Worm (Caenorhabditis elegans) whole organism, L4 larva: ENCODE data around the gene hif-1.

ENCODE experiments used
- D1046.2 ChIP-seq: fragments of 200-800 bp; sonication (Bioruptor generic); IDR thresholded peaks from 2 replicates; pipeline ENCODE4 v1.3.6; 2022; ENCODE audit warnings: missing genetic modification characterization, missing compliant biosample characterization
- F26F4.8 ChIP-seq: fragments of 200-800 bp; sonication (Bioruptor generic); conservative IDR thresholded peaks from 2 replicates; pipeline ENCODE4 v1.3.6; 2022; ENCODE audit warnings: missing genetic modification characterization, missing compliant biosample characterization
- F37D6.2 ChIP-seq: sonication (generic microtip); optimal IDR thresholded peaks from 2 replicates; lab custom pipeline; 2016; ENCODE audit warnings: mild to moderate bottlenecking, missing genetic modification characterization, missing compliant biosample characterization
- R02D3.7 ChIP-seq: fragments of 150-350 bp; sonication (generic microtip); optimal IDR thresholded peaks from 3 replicates; lab custom pipeline; 2014; ENCODE audit warnings: missing biosample characterization, missing genetic modification characterization
- T20F7.1 ChIP-seq: fragments of 200-800 bp; sonication (Bioruptor generic); optimal IDR thresholded peaks from 2 replicates; lab custom pipeline; 2018; ENCODE audit warnings: mild to moderate bottlenecking, missing genetic modification characterization, missing compliant biosample characterization
- Y105C5A.15 ChIP-seq: fragments of 200-800 bp; sonication (Bioruptor generic); IDR thresholded peaks from 2 replicates; pipeline ENCODE4 v1.3.6; 2022; ENCODE audit warnings: missing genetic modification characterization, missing compliant biosample characterization
- Y48G9A.11 ChIP-seq: fragments of 200-800 bp; sonication (Bioruptor generic); IDR thresholded peaks from 2 replicates; pipeline ENCODE4 v1.3.6; 2022; ENCODE audit warnings: missing genetic modification reagents, missing genetic modification characterization, missing compliant biosample characterization
- ZK546.5 ChIP-seq, 2 experiments: sonication (generic microtip); optimal IDR thresholded peaks; 2 replicates each; lab custom pipeline; 2017; ENCODE audit warnings: missing biosample characterization in 2 of 2, missing genetic modification characterization in 2 of 2
- ceh-20 ChIP-seq: fragments of 200-800 bp; sonication (Bioruptor generic); IDR thresholded peaks from 2 replicates; pipeline ENCODE4 v1.3.6; 2022; ENCODE audit warnings: missing genetic modification reagents, missing genetic modification characterization, missing compliant biosample characterization
- ceh-32 ChIP-seq: sonication (generic microtip); optimal IDR thresholded peaks from 2 replicates; lab custom pipeline; 2016; ENCODE audit warnings: mild to moderate bottlenecking, missing genetic modification characterization, missing compliant biosample characterization; ENCODE audit not compliant: poor library complexity
- ceh-82 ChIP-seq: sonication (generic microtip); optimal IDR thresholded peaks from 2 replicates; lab custom pipeline; 2017; ENCODE audit warnings: missing biosample characterization, missing genetic modification characterization
- cey-2 ChIP-seq: sonication (generic microtip); optimal IDR thresholded peaks from 3 replicates; lab custom pipeline; 2017; ENCODE audit warnings: missing genetic modification characterization, mild to moderate bottlenecking, missing compliant biosample characterization, antibody characterized with exemption, borderline replicate concordance; ENCODE audit not compliant: insufficient read depth
- ctbp-1 ChIP-seq: fragments of 200-800 bp; sonication (Bioruptor generic); IDR thresholded peaks from 2 replicates; pipeline ENCODE4 v1.3.6; 2022; ENCODE audit warnings: missing genetic modification reagents, missing genetic modification characterization, missing compliant biosample characterization
- daf-16 ChIP-seq, 3 experiments: sonication (generic microtip); optimal IDR thresholded peaks; 2 replicates each; lab custom pipeline; 2016 to 2017; ENCODE audit warnings: missing genetic modification characterization in 3 of 3, missing genetic modification reagents in 3 of 3, mild to moderate bottlenecking in 2 of 3, missing compliant biosample characterization in 2 of 3, missing biosample characterization in 1 of 3, moderate library complexity in 1 of 3
- daf-8 ChIP-seq: fragments of 200-800 bp; sonication (Bioruptor generic); IDR thresholded peaks from 2 replicates; pipeline ENCODE4 v1.3.6; 2022; ENCODE audit warnings: missing genetic modification characterization, missing compliant biosample characterization
- dmd-8 ChIP-seq: fragments of 200-800 bp; sonication (Bioruptor generic); IDR thresholded peaks from 2 replicates; pipeline ENCODE4 v1.3.6; 2022; ENCODE audit warnings: missing genetic modification characterization, missing compliant biosample characterization
- duxl-1 ChIP-seq: sonication (generic microtip); optimal IDR thresholded peaks from 2 replicates; lab custom pipeline; 2016; ENCODE audit warnings: mild to moderate bottlenecking, missing genetic modification characterization, moderate library complexity, missing compliant biosample characterization; ENCODE audit not compliant: poor library complexity
- egl-27 ChIP-seq: sonication (generic microtip); optimal IDR thresholded peaks from 3 replicates; lab custom pipeline; 2017; ENCODE audit warnings: missing biosample characterization, missing genetic modification reagents, missing genetic modification characterization
- egl-43 ChIP-seq: fragments of 200-800 bp; sonication (Bioruptor generic); IDR thresholded peaks from 2 replicates; pipeline ENCODE4 v1.3.6; 2022; ENCODE audit warnings: missing genetic modification reagents, missing genetic modification characterization, missing compliant biosample characterization
- fkh-10 ChIP-seq: fragments of 150-350 bp; optimal IDR thresholded peaks from 2 replicates; lab custom pipeline; 2014; ENCODE audit warnings: missing biosample characterization, missing genetic modification reagents, missing genetic modification characterization
- fos-1 ChIP-seq: fragments of 150-350 bp; optimal IDR thresholded peaks from 2 replicates; lab custom pipeline; 2014; ENCODE audit warnings: missing biosample characterization, missing genetic modification characterization
- gei-8 ChIP-seq: fragments of 200-800 bp; sonication (Bioruptor generic); optimal IDR thresholded peaks from 2 replicates; lab custom pipeline; 2018; ENCODE audit warnings: mild to moderate bottlenecking, missing genetic modification characterization, missing compliant biosample characterization
- hlh-11 ChIP-seq: fragments of 200-800 bp; sonication (Bioruptor generic); optimal IDR thresholded peaks from 2 replicates; lab custom pipeline; 2018; ENCODE audit warnings: mild to moderate bottlenecking, missing genetic modification characterization, missing compliant biosample characterization
- lim-7 ChIP-seq: fragments of 200-800 bp; sonication (Bioruptor generic); IDR thresholded peaks from 2 replicates; pipeline ENCODE4 v1.3.6; 2022; ENCODE audit warnings: missing genetic modification characterization, missing compliant biosample characterization
- lin-13 ChIP-seq: fragments of 150-350 bp; optimal IDR thresholded peaks from 2 replicates; lab custom pipeline; 2014; ENCODE audit warnings: missing biosample characterization, missing genetic modification reagents, missing genetic modification characterization
- lin-15B ChIP-seq: fragments of 150-350 bp; sonication (generic microtip); optimal IDR thresholded peaks from 3 replicates; lab custom pipeline; 2014; ENCODE audit warnings: missing biosample characterization, missing genetic modification characterization
- madf-5 ChIP-seq, 2 experiments: fragments of 200-800 bp; sonication (Bioruptor generic); IDR thresholded peaks; 2 replicates each; pipeline ENCODE4 v1.3.6; 2022; ENCODE audit warnings: missing compliant biosample characterization in 2 of 2, missing genetic modification characterization in 2 of 2
- mdt-29 ChIP-seq: fragments of 200-800 bp; sonication (Bioruptor generic); IDR thresholded peaks from 2 replicates; pipeline ENCODE4 v1.3.6; 2022; ENCODE audit warnings: missing genetic modification reagents, missing genetic modification characterization, missing compliant biosample characterization
- mep-1 ChIP-seq: fragments of 150-350 bp; sonication (generic microtip); optimal IDR thresholded peaks from 3 replicates; lab custom pipeline; 2014; ENCODE audit warnings: missing biosample characterization, missing genetic modification characterization
- mxl-3 ChIP-seq: fragments of 200-800 bp; sonication (Bioruptor generic); optimal IDR thresholded peaks from 2 replicates; lab custom pipeline; 2018; ENCODE audit warnings: mild to moderate bottlenecking, missing genetic modification characterization, missing compliant biosample characterization
- nhr-11 ChIP-seq: fragments of 150-350 bp; optimal IDR thresholded peaks from 2 replicates; lab custom pipeline; 2014; ENCODE audit warnings: missing biosample characterization, missing genetic modification characterization
- nhr-237 ChIP-seq: sonication (generic microtip); optimal IDR thresholded peaks from 2 replicates; lab custom pipeline; 2017; ENCODE audit warnings: missing biosample characterization, missing genetic modification characterization
- nhr-28 ChIP-seq: fragments of 150-350 bp; optimal IDR thresholded peaks from 2 replicates; lab custom pipeline; 2014; ENCODE audit warnings: missing biosample characterization, missing genetic modification characterization
- nhr-48 ChIP-seq: sonication (generic microtip); optimal IDR thresholded peaks from 2 replicates; lab custom pipeline; 2016; ENCODE audit warnings: mild to moderate bottlenecking, missing genetic modification characterization, missing compliant biosample characterization
- php-3 ChIP-seq: fragments of 200-800 bp; sonication (Bioruptor generic); IDR thresholded peaks from 2 replicates; pipeline ENCODE4 v1.3.6; 2022; ENCODE audit warnings: missing genetic modification reagents, missing genetic modification characterization, missing compliant biosample characterization
- pqm-1 ChIP-seq: sonication (generic microtip); optimal IDR thresholded peaks from 2 replicates; lab custom pipeline; 2017; ENCODE audit warnings: missing biosample characterization, missing genetic modification characterization
- rbr-2 ChIP-seq: sonication (generic microtip); optimal IDR thresholded peaks from 2 replicates; lab custom pipeline; 2016; ENCODE audit warnings: missing genotype, missing genetic modification characterization, missing compliant biosample characterization
- sdz-12 ChIP-seq: fragments of 200-800 bp; sonication (Bioruptor generic); optimal IDR thresholded peaks from 2 replicates; lab custom pipeline; 2018; ENCODE audit warnings: mild to moderate bottlenecking, missing genetic modification characterization, missing compliant biosample characterization
- skn-1 ChIP-seq: fragments of 150-350 bp; optimal IDR thresholded peaks from 2 replicates; lab custom pipeline; 2014; ENCODE audit warnings: missing biosample characterization, missing genetic modification characterization
- snpc-4 ChIP-seq: fragments of 150-350 bp; optimal IDR thresholded peaks from 2 replicates; lab custom pipeline; 2014; ENCODE audit warnings: missing biosample characterization, missing genetic modification characterization
- spr-1 ChIP-seq: sonication (generic microtip); optimal IDR thresholded peaks from 2 replicates; lab custom pipeline; 2016; ENCODE audit warnings: mild to moderate bottlenecking, missing genetic modification characterization, missing compliant biosample characterization
- unc-62 ChIP-seq, 3 experiments: fragments of 150-350 bp in 1 of 3; sonication (generic microtip); optimal IDR thresholded peaks in 2 of 3; peaks in 1 of 3; 1 replicate in 1 of 3; 2 replicates in 2 of 3; lab custom pipeline; 2014 to 2017; ENCODE audit warnings: missing biosample characterization in 3 of 3, missing genetic modification characterization in 3 of 3, missing genetic modification reagents in 3 of 3, missing genotype in 1 of 3
- vab-7 ChIP-seq: fragments of 200-800 bp; sonication (Bioruptor generic); IDR thresholded peaks from 2 replicates; pipeline ENCODE4 v1.3.6; 2022; ENCODE audit warnings: missing genetic modification reagents, missing genetic modification characterization, missing compliant biosample characterization
- zag-1 ChIP-seq: fragments of 150-350 bp; optimal IDR thresholded peaks from 2 replicates; lab custom pipeline; 2014; ENCODE audit warnings: missing biosample characterization, missing genetic modification characterization
- zfp-2 ChIP-seq: sonication (generic microtip); optimal IDR thresholded peaks from 2 replicates; lab custom pipeline; 2016; ENCODE audit warnings: mild to moderate bottlenecking, missing genetic modification characterization, missing compliant biosample characterization
- zfp-3 ChIP-seq: fragments of 200-800 bp; sonication (Bioruptor generic); conservative IDR thresholded peaks from 2 replicates; pipeline ENCODE4 v1.3.6; 2022; ENCODE audit warnings: missing genetic modification reagents, missing genetic modification characterization, missing compliant biosample characterization
- ztf-11 ChIP-seq: fragments of 150-350 bp; optimal IDR thresholded peaks from 2 replicates; lab custom pipeline; 2014; ENCODE audit warnings: missing biosample characterization, missing genetic modification characterization

Gene hif-1

ce11 chrV:20776761-20777160 lies 3.4 kb upstream of the hif-1 start (continued):
- TF ChIP-seq mep-1 (tag; lab: Kevin White, UChicago): peak; percentile 81
- peak; percentile 13 for TF ChIP-seq fkh-10 (GFP tag; lab: Kevin White, UChicago)
- TF ChIP-seq sdz-12 (GFP tag; lab: Kevin White, UChicago): no peak
- TF ChIP-seq zag-1 (tag; lab: Kevin White, UChicago): no peak
- TF ChIP-seq lin-15B (tag; lab: Kevin White, UChicago): no peak
- peak; percentile 77 for TF ChIP-seq hlh-11 (tag; lab: Kevin White, UChicago)
- TF ChIP-seq rbr-2 (tag; lab: Kevin White, UChicago): peak; percentile 23
- TF ChIP-seq nhr-48 (tag; lab: Kevin White, UChicago): peak; percentile 1
- TF ChIP-seq daf-8 (GFP tag; lab: Robert Waterston, UW): no peak
- peak; percentile 30; the same call in 1 of the 2 replicates for TF ChIP-seq zfp-3
- TF ChIP-seq ZK546.5 (tag; optimal IDR thresholded peaks at IDR 0.05; lab: Kevin White, UChicago): no peak
- TF ChIP-seq F26F4.8 (GFP tag; lab: Robert Waterston, UW): no peak
- TF ChIP-seq T20F7.1 (GFP tag; lab: Kevin White, UChicago): no peak
- TF ChIP-seq ctbp-1: peak; percentile 73
- TF ChIP-seq unc-62 (GFP tag; optimal IDR thresholded peaks at IDR 0.05 in 1 of 2; lab: Kevin White, UChicago): peak in 1 of 2 experiments; percentile 74
- no peak for TF ChIP-seq unc-62 (tag; optimal IDR thresholded peaks at IDR 0.05; lab: Kevin White, UChicago)
- peak; percentile 16 for TF ChIP-seq pqm-1

ce11 chrV:20778257-20778697 lies 1.9 kb upstream of the hif-1 start:
- peak; percentile 20 for TF ChIP-seq zag-1 (tag; lab: Kevin White, UChicago)
- no peak for TF ChIP-seq fos-1 (tag; lab: Kevin White, UChicago)
- TF ChIP-seq gei-8 (GFP tag; lab: Kevin White, UChicago): peak; percentile 73
- TF ChIP-seq egl-43 (GFP tag; lab: Robert Waterston, UW): peak; percentile 93
- peak; percentile 89 for TF ChIP-seq F37D6.2 (tag; lab: Kevin White, UChicago)
- TF ChIP-seq unc-62 (GFP tag; optimal IDR thresholded peaks at IDR 0.05 in 1 of 2; lab: Kevin White, UChicago): peak in 1 of 2 experiments; percentile 100
- no peak for TF ChIP-seq unc-62 (tag; optimal IDR thresholded peaks at IDR 0.05; lab: Kevin White, UChicago)
- no peak for TF ChIP-seq ceh-82 (tag; lab: Kevin White, UChicago)
- TF ChIP-seq nhr-237 (tag; lab: Kevin White, UChicago): no peak
- TF ChIP-seq lin-13 (GFP tag; lab: Kevin White, UChicago): peak; percentile 44
- peak; percentile 26; the same call in 1 of the 2 replicates for TF ChIP-seq D1046.2
- peak; percentile 95 for TF ChIP-seq fkh-10 (GFP tag; lab: Kevin White, UChicago)
- peak; percentile 79 for TF ChIP-seq sdz-12 (GFP tag; lab: Kevin White, UChicago)
- TF ChIP-seq duxl-1 (tag; lab: Kevin White, UChicago): peak; percentile 83
- TF ChIP-seq ceh-20: peak; percentile 93; the same call in 1 of the 2 replicates
- TF ChIP-seq mep-1 (tag; lab: Kevin White, UChicago): peak; percentile 95
- no peak for TF ChIP-seq madf-5 (GFP tag; IDR thresholded peaks at IDR 0.05; lab: Robert Waterston, UW)
- TF ChIP-seq php-3 (GFP tag; lab: Robert Waterston, UW): peak; percentile 72
- peak; percentile 80 to 84 for TF ChIP-seq daf-16 (GFP tag; optimal IDR thresholded peaks at IDR 0.05; lab: Kevin White, UChicago)
- peak; percentile 72 for TF ChIP-seq daf-16 (tag; optimal IDR thresholded peaks at IDR 0.05; lab: Kevin White, UChicago)
- 0 out of 2 replicates have a peak, but pooled peaks have one; percentile 80 for TF ChIP-seq mdt-29 (GFP tag; lab: Robert Waterston, UW)
- no peak for TF ChIP-seq Y48G9A.11 (GFP tag; lab: Robert Waterston, UW)
- peak; percentile 20; the same call in 1 of the 2 replicates for TF ChIP-seq lim-7
- TF ChIP-seq skn-1 (tag; lab: Kevin White, UChicago): no peak
- no peak for TF ChIP-seq Y105C5A.15 (GFP tag; lab: Robert Waterston, UW)
- TF ChIP-seq ceh-32: peak; percentile 69
- 0 out of 2 replicates have a peak, but pooled peaks have one; percentile 14 for TF ChIP-seq dmd-8 (GFP tag; lab: Robert Waterston, UW)
- peak; percentile 89 for TF ChIP-seq spr-1 (tag; lab: Kevin White, UChicago)
- no peak for TF ChIP-seq cey-2 (tag; lab: Kevin White, UChicago)
- peak; percentile 99 for TF ChIP-seq mxl-3 (GFP tag; lab: Kevin White, UChicago)
- no peak for TF ChIP-seq ztf-11 (tag; lab: Kevin White, UChicago)
- TF ChIP-seq vab-7 (GFP tag; lab: Robert Waterston, UW): peak; percentile 64; the same call in 1 of the 2 replicates
- peak; percentile 96 for TF ChIP-seq nhr-11 (tag; lab: Kevin White, UChicago)
- peak; percentile 59 for TF ChIP-seq zfp-2 (tag; lab: Kevin White, UChicago)
- no peak for TF ChIP-seq R02D3.7 (tag; lab: Kevin White, UChicago)
- TF ChIP-seq T20F7.1 (GFP tag; lab: Kevin White, UChicago): peak; percentile 71
- peak; percentile 93 for TF ChIP-seq nhr-28 (tag; lab: Kevin White, UChicago)
- TF ChIP-seq daf-8 (GFP tag; lab: Robert Waterston, UW): no peak
- TF ChIP-seq snpc-4 (tag; lab: Kevin White, UChicago): peak; percentile 7
- no peak for TF ChIP-seq egl-27 (tag; lab: Kevin White, UChicago)
